Worm (Caenorhabditis elegans): ENCODE results near the gene T28C6.7.

Gene T28C6.7

ce11 chrIV:8827500-8827899 is at the start of gene T28C6.7:
Gene T28C6.7 (plus strand): TSS chrIV:8827800.
- TF ChIP-seq skn-1 (tag; optimal IDR thresholded peaks at IDR 0.05) = no peak
- no peak for TF ChIP-seq snpc-4 (tag; optimal IDR thresholded peaks at IDR 0.05)

ce11 chrIV:8778045-8778444 is 49.6 kb upstream of the T28C6.7 start, which contains the start of gene C33D9.6:
Gene C33D9.6 (minus strand): TSS chrIV:8778145.
- TF ChIP-seq unc-39 (tag; optimal IDR thresholded peaks at IDR 0.05) = no peak
- TF ChIP-seq nhr-10 (tag; optimal IDR thresholded peaks at IDR 0.05) = no peak
- no peak for TF ChIP-seq elt-1 (tag; optimal IDR thresholded peaks at IDR 0.05)
- TF ChIP-seq blmp-1 (tag; optimal IDR thresholded peaks at IDR 0.05; ENCODE audit: insufficient read depth) = no peak
- no peak for TF ChIP-seq Y55F3AM.14 (GFP tag; optimal IDR thresholded peaks at IDR 0.05)
- no peak for TF ChIP-seq egl-27 (tag; optimal IDR thresholded peaks at IDR 0.05)
- TF ChIP-seq gmeb-1 (tag; optimal IDR thresholded peaks at IDR 0.05) = no peak
- no peak for TF ChIP-seq ceh-16 (tag; optimal IDR thresholded peaks at IDR 0.05)
- no peak for TF ChIP-seq nhr-237 (tag; optimal IDR thresholded peaks at IDR 0.05)
- TF ChIP-seq sem-4 (tag; optimal IDR thresholded peaks at IDR 0.05) = no peak

- TF ChIP-seq nhr-23 (tag; optimal IDR thresholded peaks at IDR 0.05) = no peak
- peak; percentile 74 for TF ChIP-seq peb-1 (tag; optimal IDR thresholded peaks at IDR 0.05)
- peak; percentile 70 for TF ChIP-seq gmeb-1 (tag; optimal IDR thresholded peaks at IDR 0.05)
- TF ChIP-seq ztf-11 (tag; optimal IDR thresholded peaks at IDR 0.05) = no peak
- TF ChIP-seq lin-39 (tag; optimal IDR thresholded peaks at IDR 0.05) = no peak
- TF ChIP-seq lsy-2 (tag; optimal IDR thresholded peaks at IDR 0.05) = peak in 1 of 2 experiments; percentile 66
- TF ChIP-seq ZK546.5 (tag; optimal IDR thresholded peaks at IDR 0.05) = no peak
- TF ChIP-seq Y55F3AM.14 (GFP tag; optimal IDR thresholded peaks at IDR 0.05) = no peak
- no peak for TF ChIP-seq alr-1 (tag; optimal IDR thresholded peaks at IDR 0.05)
- TF ChIP-seq sma-3 (GFP tag; optimal IDR thresholded peaks at IDR 0.05) = peak; percentile 57
- peak; percentile 9 for TF ChIP-seq mab-5 (tag; optimal IDR thresholded peaks at IDR 0.05)
- TF ChIP-seq skn-1 (tag; optimal IDR thresholded peaks at IDR 0.05) = no peak
- TF ChIP-seq elt-1 (tag; optimal IDR thresholded peaks at IDR 0.05) = no peak
- TF ChIP-seq ceh-82 (tag; optimal IDR thresholded peaks at IDR 0.05) = no peak
- TF ChIP-seq unc-55 (GFP tag; optimal IDR thresholded peaks at IDR 0.05) = peak; percentile 45
- no peak for TF ChIP-seq ztf-4 (tag; optimal IDR thresholded peaks at IDR 0.05)
- no peak for TF ChIP-seq dmd-4 (tag; optimal IDR thresholded peaks at IDR 0.05)
- TF ChIP-seq nhr-10 (tag; optimal IDR thresholded peaks at IDR 0.05) = no peak
- no peak for TF ChIP-seq nhr-237 (tag; optimal IDR thresholded peaks at IDR 0.05)
- no peak for TF ChIP-seq nhr-12 (tag; optimal IDR thresholded peaks at IDR 0.05)
- no peak for TF ChIP-seq R02D3.7 (tag; optimal IDR thresholded peaks at IDR 0.05)
- no peak for TF ChIP-seq ztf-1 (GFP tag; conservative IDR thresholded peaks at IDR 0.05)
- TF ChIP-seq nhr-11 (tag; optimal IDR thresholded peaks at IDR 0.05) = no peak
- TF ChIP-seq nhr-77 (tag; optimal IDR thresholded peaks at IDR 0.05) = no peak
- peak; percentile 68 for TF ChIP-seq nhr-21 (tag; optimal IDR thresholded peaks at IDR 0.05)
- TF ChIP-seq mdl-1 (tag; optimal IDR thresholded peaks at IDR 0.05) = peak in 1 of 2 experiments; percentile 48
- no peak for TF ChIP-seq lin-11 (tag; optimal IDR thresholded peaks at IDR 0.05)
- TF ChIP-seq sma-9 (GFP tag; optimal IDR thresholded peaks at IDR 0.05) = peak; percentile 73
- no peak for TF ChIP-seq sma-9 (tag; optimal IDR thresholded peaks at IDR 0.05)
- TF ChIP-seq nhr-25 (tag; optimal IDR thresholded peaks at IDR 0.05) = peak; percentile 94
- TF ChIP-seq C34F6.9 (tag; optimal IDR thresholded peaks at IDR 0.05) = peak; percentile 88
- no peak for TF ChIP-seq unc-39 (tag; optimal IDR thresholded peaks at IDR 0.05)
- TF ChIP-seq unc-62 (GFP tag; optimal IDR thresholded peaks at IDR 0.05) = no peak
- TF ChIP-seq nhr-6 (tag; optimal IDR thresholded peaks at IDR 0.05) = peak; percentile 46
- peak; percentile 84 for TF ChIP-seq egl-27 (tag; optimal IDR thresholded peaks at IDR 0.05)
- TF ChIP-seq sem-4 (tag; optimal IDR thresholded peaks at IDR 0.05) = peak; percentile 27
- peak; percentile 96 for TF ChIP-seq nhr-129 (tag; optimal IDR thresholded peaks at IDR 0.05)
- peak; percentile 34 for TF ChIP-seq crh-2 (tag; optimal IDR thresholded peaks at IDR 0.05)
- peak; percentile 85 for TF ChIP-seq F13H6.1 (tag; optimal IDR thresholded peaks at IDR 0.05)
- no peak for TF ChIP-seq mbf-1 (tag; optimal IDR thresholded peaks at IDR 0.05)
- TF ChIP-seq ama-1 (optimal IDR thresholded peaks at IDR 0.05) = no peak
- no peak for TF ChIP-seq aly-2 (tag; optimal IDR thresholded peaks at IDR 0.05)
- TF ChIP-seq fos-1 (tag; optimal IDR thresholded peaks at IDR 0.05) = peak; percentile 90
- no peak for TF ChIP-seq zag-1 (tag; optimal IDR thresholded peaks at IDR 0.05)
- TF ChIP-seq lin-13 (GFP tag; optimal IDR thresholded peaks at IDR 0.05) = no peak
- TF ChIP-seq snpc-4 (tag; optimal IDR thresholded peaks at IDR 0.05) = peak; percentile 51
- TF ChIP-seq blmp-1 (tag; optimal IDR thresholded peaks at IDR 0.05; ENCODE audit: insufficient read depth) = peak; percentile 52
- TF ChIP-seq elt-3 (tag; optimal IDR thresholded peaks at IDR 0.05) = no peak
- TF ChIP-seq ceh-16 (tag; optimal IDR thresholded peaks at IDR 0.05) = peak; percentile 41
Measured at ce11 chrIV:8782172-8782571, 45.4 kb upstream of the T28C6.7 start.

Measured in whole organism, L2 larva.